Worm (Caenorhabditis elegans) whole organism, late embryonic: ENCODE measurements around the gene wapl-1.
A peak's percentile ranks its signal among the peaks of the same experiment; 100 is the strongest.

ENCODE experiments used
- C08G9.2 ChIP-seq: sonication (generic microtip); optimal IDR thresholded peaks from 2 replicates; lab custom pipeline; 2016; ENCODE audit warnings: mild to moderate bottlenecking, missing genetic modification characterization, moderate library complexity, missing compliant biosample characterization
- F13H6.1 ChIP-seq: sonication (generic microtip); optimal IDR thresholded peaks from 2 replicates; lab custom pipeline; 2016; ENCODE audit warnings: missing genetic modification characterization, missing compliant biosample characterization
- K02D7.2 ChIP-seq: sonication (generic microtip); optimal IDR thresholded peaks from 2 replicates; lab custom pipeline; 2017; ENCODE audit warnings: mild to moderate bottlenecking, missing genetic modification characterization, missing compliant biosample characterization
- K09A11.1 ChIP-seq: sonication (generic microtip); optimal IDR thresholded peaks from 2 replicates; lab custom pipeline; 2017; ENCODE audit warnings: antibody characterized with exemption, mild to moderate bottlenecking, missing genetic modification characterization, missing compliant biosample characterization; ENCODE audit not compliant: insufficient read depth
- T23F11.4 ChIP-seq: fragments of 200-800 bp; sonication (Bioruptor generic); optimal IDR thresholded peaks from 2 replicates; lab custom pipeline; 2018; ENCODE audit warnings: mild to moderate bottlenecking, missing genetic modification characterization, missing compliant biosample characterization
- Y22D7AL.16 ChIP-seq: sonication (generic microtip); optimal IDR thresholded peaks from 2 replicates; lab custom pipeline; 2016; ENCODE audit warnings: missing genetic modification characterization, missing compliant biosample characterization
- ama-1 ChIP-seq: fragments of 150-350 bp; optimal IDR thresholded peaks from 2 replicates; lab custom pipeline; 2014
- ceh-31 ChIP-seq: sonication (generic microtip); optimal IDR thresholded peaks from 2 replicates; lab custom pipeline; 2016; ENCODE audit warnings: missing genetic modification characterization, missing compliant biosample characterization
- ceh-45 ChIP-seq: fragments of 200-800 bp; sonication (Bioruptor generic); IDR thresholded peaks from 2 replicates; pipeline ENCODE4 v1.3.6; 2022; ENCODE audit warnings: missing genetic modification reagents, missing genetic modification characterization, missing compliant biosample characterization
- ceh-48 ChIP-seq: sonication (generic microtip); optimal IDR thresholded peaks from 2 replicates; lab custom pipeline; 2016; ENCODE audit warnings: missing genetic modification characterization, inconsistent platforms, missing compliant biosample characterization
- ceh-6 ChIP-seq: fragments of 200-800 bp; sonication (Bioruptor generic); optimal IDR thresholded peaks from 2 replicates; lab custom pipeline; 2018; ENCODE audit warnings: mild to moderate bottlenecking, missing genetic modification characterization, missing compliant biosample characterization
- ceh-9 ChIP-seq: sonication (generic microtip); optimal IDR thresholded peaks from 2 replicates; lab custom pipeline; 2016; ENCODE audit warnings: mild to moderate bottlenecking, missing genetic modification characterization, inconsistent platforms, missing compliant biosample characterization
- che-1 ChIP-seq: sonication (generic microtip); optimal IDR thresholded peaks from 2 replicates; lab custom pipeline; 2016; ENCODE audit warnings: mild to moderate bottlenecking, missing genetic modification characterization, missing compliant biosample characterization
- dmd-4 ChIP-seq: sonication (generic microtip); optimal IDR thresholded peaks from 2 replicates; lab custom pipeline; 2016; ENCODE audit warnings: borderline replicate concordance, missing genetic modification characterization, missing compliant biosample characterization
- elt-2 ChIP-seq: sonication (generic microtip); optimal IDR thresholded peaks from 2 replicates; lab custom pipeline; 2016; ENCODE audit warnings: missing genetic modification reagents, missing genetic modification characterization, missing compliant biosample characterization
- fkh-10 ChIP-seq: fragments of 150-350 bp; optimal IDR thresholded peaks from 2 replicates; lab custom pipeline; 2014; ENCODE audit warnings: missing biosample characterization, missing genetic modification reagents, missing genetic modification characterization
- gmeb-2 ChIP-seq: sonication (generic microtip); optimal IDR thresholded peaks from 2 replicates; lab custom pipeline; 2016; ENCODE audit warnings: missing genetic modification characterization, inconsistent platforms, missing compliant biosample characterization
- hlh-13 ChIP-seq: fragments of 200-800 bp; sonication (Bioruptor generic); optimal IDR thresholded peaks from 2 replicates; lab custom pipeline; 2018; ENCODE audit warnings: mild to moderate bottlenecking, missing genetic modification characterization, missing compliant biosample characterization
- hlh-15 ChIP-seq: sonication (generic microtip); optimal IDR thresholded peaks from 2 replicates; lab custom pipeline; 2016; ENCODE audit warnings: missing genetic modification characterization, missing compliant biosample characterization
- hlh-30 ChIP-seq: sonication (generic microtip); optimal IDR thresholded peaks from 2 replicates; lab custom pipeline; 2017; ENCODE audit warnings: antibody characterized with exemption, missing genetic modification characterization, missing compliant biosample characterization; ENCODE audit not compliant: insufficient read depth
- hlh-6 ChIP-seq: sonication (generic microtip); optimal IDR thresholded peaks from 2 replicates; lab custom pipeline; 2016; ENCODE audit warnings: missing genotype, missing genetic modification characterization, missing compliant biosample characterization
- hlh-8 ChIP-seq: sonication (generic microtip); optimal IDR thresholded peaks from 2 replicates; lab custom pipeline; 2016; ENCODE audit warnings: missing genotype, missing genetic modification characterization, missing compliant biosample characterization
- lin-11 ChIP-seq: fragments of 200-800 bp; sonication (Bioruptor generic); optimal IDR thresholded peaks from 2 replicates; lab custom pipeline; 2018; ENCODE audit warnings: mild to moderate bottlenecking, missing genetic modification characterization, missing compliant biosample characterization
- madf-2 ChIP-seq: sonication (generic microtip); optimal IDR thresholded peaks from 2 replicates; lab custom pipeline; 2017; ENCODE audit warnings: missing genetic modification characterization, missing compliant biosample characterization
- mec-3 ChIP-seq: sonication (generic microtip); optimal IDR thresholded peaks from 2 replicates; lab custom pipeline; 2016; ENCODE audit warnings: borderline replicate concordance, missing genetic modification characterization, missing compliant biosample characterization
- nfya-1 ChIP-seq: sonication (generic microtip); optimal IDR thresholded peaks from 2 replicates; lab custom pipeline; 2017; ENCODE audit warnings: missing genetic modification characterization, mild to moderate bottlenecking, missing compliant biosample characterization, antibody characterized with exemption, moderate library complexity
- npax-4 ChIP-seq: sonication (generic microtip); optimal IDR thresholded peaks from 2 replicates; lab custom pipeline; 2016; ENCODE audit warnings: missing genetic modification characterization, missing compliant biosample characterization
- pax-1 ChIP-seq: fragments of 150-350 bp; optimal IDR thresholded peaks from 2 replicates; lab custom pipeline; 2014; ENCODE audit warnings: missing biosample characterization, missing genetic modification characterization
- pha-2 ChIP-seq: sonication (generic microtip); optimal IDR thresholded peaks from 2 replicates; lab custom pipeline; 2017; ENCODE audit warnings: mild to moderate bottlenecking, missing genetic modification characterization, missing compliant biosample characterization
- pha-4 ChIP-seq: fragments of 150-350 bp; optimal IDR thresholded peaks from 2 replicates; lab custom pipeline; 2018; ENCODE audit warnings: missing biosample characterization, missing genetic modification reagents, missing genetic modification characterization
- pros-1 ChIP-seq: fragments of 150-350 bp; optimal IDR thresholded peaks from 2 replicates; lab custom pipeline; 2014; ENCODE audit warnings: missing biosample characterization, missing genetic modification reagents, missing genetic modification characterization
- sox-2 ChIP-seq: fragments of 200-800 bp; sonication (Bioruptor generic); IDR thresholded peaks from 2 replicates; pipeline ENCODE4 v1.3.6; 2022; ENCODE audit warnings: missing genetic modification reagents, missing genetic modification characterization, missing compliant biosample characterization
- tbx-2 ChIP-seq: sonication (generic microtip); optimal IDR thresholded peaks from 2 replicates; lab custom pipeline; 2016; ENCODE audit warnings: missing genetic modification characterization, missing compliant biosample characterization
- tbx-7 ChIP-seq: sonication (generic microtip); optimal IDR thresholded peaks from 2 replicates; lab custom pipeline; 2016; ENCODE audit warnings: missing genotype, missing genetic modification characterization, missing compliant biosample characterization
- ttx-3 ChIP-seq: sonication (generic microtip); optimal IDR thresholded peaks from 2 replicates; lab custom pipeline; 2016; ENCODE audit warnings: missing genetic modification reagents, missing genetic modification characterization, missing compliant biosample characterization
- unc-42 ChIP-seq: sonication (generic microtip); optimal IDR thresholded peaks from 2 replicates; lab custom pipeline; 2016; ENCODE audit warnings: missing genotype, missing genetic modification characterization, missing compliant biosample characterization
- unc-55 ChIP-seq: sonication (generic microtip); optimal IDR thresholded peaks from 2 replicates; lab custom pipeline; 2017; ENCODE audit warnings: missing biosample characterization, missing genetic modification reagents, missing genetic modification characterization
- unc-86 ChIP-seq: sonication (generic microtip); optimal IDR thresholded peaks from 2 replicates; lab custom pipeline; 2016; ENCODE audit warnings: missing genetic modification characterization, missing compliant biosample characterization
- ztf-16 ChIP-seq: sonication (generic microtip); optimal IDR thresholded peaks from 2 replicates; lab custom pipeline; 2017; ENCODE audit warnings: missing genetic modification characterization, missing compliant biosample characterization

wapl-1 gene

DNA sequence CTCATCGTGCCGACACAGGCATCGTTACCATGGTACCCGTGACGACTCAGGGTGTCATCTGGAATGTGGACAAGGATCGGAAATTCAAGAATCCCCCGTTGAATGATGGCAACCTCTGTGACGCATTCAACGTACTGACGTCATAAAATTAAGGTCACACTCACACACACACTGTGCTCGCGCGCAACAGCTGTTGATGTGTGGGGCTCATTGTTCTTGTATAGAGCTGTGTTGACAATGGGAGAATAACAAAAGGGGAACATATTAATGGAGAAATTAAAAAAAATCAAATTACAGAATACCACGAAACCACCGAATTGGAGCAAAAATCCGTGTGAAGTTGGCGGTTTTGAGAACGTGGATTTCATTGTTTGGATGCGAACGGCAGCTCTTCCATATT is 2.8 kb upstream of the wapl-1 start (continued):
- TF ChIP-seq mec-3 (no peak), ceh-9 (tag; lab: Kevin White, UChicago) (no peak), elt-2 (tag; lab: Kevin White, UChicago) (no peak), ceh-31 (tag; lab: Kevin White, UChicago) (peak; percentile 3), K09A11.1 (tag; lab: Kevin White, UChicago) (no peak)

DNA sequence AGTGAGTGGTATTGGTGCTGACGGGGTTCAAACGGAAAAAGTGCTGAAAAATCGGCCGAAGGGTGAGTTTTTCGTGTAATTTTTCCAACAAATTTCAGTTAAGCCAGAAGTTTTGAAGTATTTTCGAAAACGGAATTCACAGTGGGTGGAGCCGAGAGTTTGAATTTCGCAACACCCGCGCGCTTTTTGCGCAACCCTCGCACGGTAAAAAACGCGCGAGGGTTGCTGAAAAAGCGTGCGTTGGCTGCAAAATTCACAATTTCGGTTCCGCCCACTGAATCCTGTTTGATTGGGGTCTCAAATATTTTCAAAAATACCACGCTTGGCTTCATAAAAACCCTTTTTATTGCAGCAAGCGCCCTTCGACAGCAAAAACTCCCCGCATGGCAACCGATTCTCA is 1.8 kb upstream of the wapl-1 start:
- TF ChIP-seq gmeb-2 (tag; lab: Kevin White, UChicago), result no peak
- no peak for TF ChIP-seq ceh-9 (tag; lab: Kevin White, UChicago)
- no peak for TF ChIP-seq fkh-10 (GFP tag; lab: Kevin White, UChicago)
- no peak for TF ChIP-seq madf-2 (tag; lab: Kevin White, UChicago)
- TF ChIP-seq Y22D7AL.16, result no peak
- TF ChIP-seq ceh-6 (GFP tag; lab: Kevin White, UChicago), result no peak
- TF ChIP-seq T23F11.4 (GFP tag; lab: Kevin White, UChicago), result no peak
- TF ChIP-seq ceh-45 (GFP tag; lab: Robert Waterston, UW), result no peak
- TF ChIP-seq hlh-15, result no peak
- no peak for TF ChIP-seq ceh-48 (tag; lab: Kevin White, UChicago)
- no peak for TF ChIP-seq pha-2
- no peak for TF ChIP-seq K09A11.1 (tag; lab: Kevin White, UChicago)
- no peak for TF ChIP-seq hlh-6 (tag; lab: Kevin White, UChicago)
- no peak for TF ChIP-seq sox-2
- TF ChIP-seq pros-1 (tag; lab: Kevin White, UChicago), result no peak
- TF ChIP-seq dmd-4, result no peak
- no peak for TF ChIP-seq tbx-2 (tag; lab: Kevin White, UChicago)

DNA sequence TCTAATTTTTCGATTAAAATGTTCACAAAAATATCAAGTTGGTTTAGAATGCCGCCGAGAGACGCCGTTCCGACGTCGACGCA is 1.6 kb upstream of the wapl-1 start, which contains the start of gene chat-1:
chat-1 (plus strand) TSS at position 48 of the 83 bp plus-strand sequence.
- TF ChIP-seq npax-4 (tag; lab: Kevin White, UChicago), result no peak
- TF ChIP-seq hlh-13 (GFP tag; lab: Kevin White, UChicago), result no peak
- TF ChIP-seq tbx-7, result no peak
- no peak for TF ChIP-seq C08G9.2 (tag; lab: Kevin White, UChicago)
- TF ChIP-seq K02D7.2 (tag; lab: Kevin White, UChicago), result no peak
- TF ChIP-seq ztf-16, result no peak
- no peak for TF ChIP-seq pax-1 (tag; lab: Kevin White, UChicago)
- TF ChIP-seq hlh-30 (tag; lab: Kevin White, UChicago), result no peak
- no peak for TF ChIP-seq nfya-1 (tag; lab: Kevin White, UChicago)
- no peak for TF ChIP-seq che-1
- no peak for TF ChIP-seq ceh-9 (tag; lab: Kevin White, UChicago)
- no peak for TF ChIP-seq hlh-8 (tag; lab: Kevin White, UChicago)
- no peak for TF ChIP-seq unc-55 (GFP tag; lab: Kevin White, UChicago)
- TF ChIP-seq F13H6.1 (tag; lab: Kevin White, UChicago), result no peak
- TF ChIP-seq unc-42, result no peak
- TF ChIP-seq lin-11 (tag; lab: Kevin White, UChicago), result no peak
- no peak for TF ChIP-seq ttx-3 (tag; lab: Kevin White, UChicago)
- TF ChIP-seq unc-86 (tag; lab: Kevin White, UChicago), result no peak
- no peak for TF ChIP-seq pha-4 (tag; lab: Kevin White, UChicago)
- TF ChIP-seq, all 69 proteins: peak for 0

DNA sequence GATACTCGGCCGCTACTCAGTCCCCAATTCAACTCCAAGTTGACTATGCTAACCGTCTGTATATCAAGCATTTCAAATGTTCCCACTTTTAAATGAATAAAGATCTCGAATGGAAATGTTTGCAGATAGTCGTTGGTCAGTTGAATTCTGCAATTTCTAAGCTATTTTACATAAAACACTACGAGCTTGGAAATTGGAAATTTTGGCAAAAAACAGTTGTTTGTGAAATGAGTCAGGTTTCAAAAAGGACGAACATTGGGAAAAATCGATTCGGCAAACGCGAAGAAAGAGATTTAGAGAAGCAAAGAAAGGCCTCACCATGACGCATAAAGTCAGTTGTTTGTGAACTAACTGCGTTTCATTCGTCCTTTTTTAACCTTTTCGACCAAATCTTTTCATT is 1.3 kb upstream of the wapl-1 start:
- TF ChIP-seq ama-1 (lab: Kevin White, UChicago) (peak; percentile 76), ceh-48 (tag; lab: Kevin White, UChicago) (peak; percentile 69), ttx-3 (tag; lab: Kevin White, UChicago) (no peak)
